Worm (Caenorhabditis elegans) whole organism, L2 larva: ENCODE measurements around the gene K10C2.2.

Experiments
- aly-2 ChIP-seq: fragments of 150-350 bp; optimal IDR thresholded peaks from 2 replicates; lab custom pipeline; 2014; ENCODE audit warnings: missing biosample characterization, missing genetic modification characterization
- dmd-4 ChIP-seq: sonication (generic microtip); optimal IDR thresholded peaks from 2 replicates; lab custom pipeline; 2017; ENCODE audit warnings: missing biosample characterization, missing genetic modification characterization
- lsy-2 ChIP-seq, 2 experiments: fragments of 150-350 bp in 1 of 2; sonication (generic microtip) in 1 of 2; optimal IDR thresholded peaks; 2 replicates each; lab custom pipeline; 2014 to 2017; ENCODE audit warnings: missing biosample characterization in 2 of 2, missing genetic modification characterization in 2 of 2

DNA sequence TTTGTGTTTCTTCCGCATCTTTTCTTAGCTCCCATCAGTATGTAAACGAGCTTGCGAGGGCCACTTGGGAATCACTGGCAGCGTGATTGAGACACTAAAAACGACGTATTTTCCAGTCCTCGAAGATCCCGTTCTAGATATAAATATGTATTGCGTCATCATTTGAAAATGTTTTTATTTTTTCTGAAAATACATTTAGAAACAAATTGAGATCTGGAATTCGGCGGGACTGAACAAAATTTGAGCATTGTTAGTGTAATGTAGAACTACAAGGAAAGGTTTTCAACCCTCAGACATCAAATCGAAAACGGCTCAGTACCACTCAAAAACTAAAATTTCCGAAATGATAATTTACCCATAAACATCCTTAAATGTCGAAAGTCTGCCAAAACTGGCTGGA, 20.0 kb downstream of the K10C2.2 start:
- no peak for TF ChIP-seq dmd-4 (tag; lab: Kevin White, UChicago)
- TF ChIP-seq aly-2 (tag; lab: Kevin White, UChicago) = no peak
- TF ChIP-seq lsy-2 (tag; optimal IDR thresholded peaks at IDR 0.05; lab: Kevin White, UChicago) = no peak
